Fruit fly (Drosophila melanogaster): ENCODE results near the gene Ugalt.

- TF ChIP-seq p53 (GFP tag; optimal IDR thresholded peaks at IDR 0.05) (no peak), jigr1 (GFP tag; IDR thresholded peaks at IDR 0.05) (no peak), CG9817 (tag; optimal IDR thresholded peaks at IDR 0.05) (no peak), tup (GFP tag; optimal IDR thresholded peaks at IDR 0.05) (no peak), Fer1 (GFP tag; optimal IDR thresholded peaks at IDR 0.05) (no peak)
Measured at dm6 chrX:2661758-2662157, 41.9 kb downstream of the Ugalt start.

All from whole organism, embryonic.